Fruit fly (Drosophila melanogaster) whole organism, embryonic: ENCODE data around the gene svr.

Experiments used
- Adf1 ChIP-seq: fragments of 200-800 bp; sonication (Bioruptor generic); IDR thresholded peaks from 2 replicates; pipeline ENCODE4 v1.3.6; 2022; ENCODE audit warnings: missing biosample characterization, missing genetic modification characterization
- Atf3 ChIP-seq: fragments of 200-800 bp; sonication (Bioruptor generic); optimal IDR thresholded peaks from 3 replicates; lab custom pipeline; 2016; ENCODE audit warnings: missing biosample characterization, missing genetic modification characterization
- Bgb ChIP-seq: fragments of 200-800 bp; sonication (Bioruptor generic); IDR thresholded peaks from 2 replicates; pipeline ENCODE4 v1.3.6; 2022; ENCODE audit warnings: missing biosample characterization, missing genetic modification characterization; ENCODE audit not compliant: partially characterized antibody
- CG13287 ChIP-seq: fragments of 200-800 bp; sonication (Bioruptor generic); IDR thresholded peaks from 2 replicates; pipeline ENCODE4 v1.3.6; 2022; ENCODE audit warnings: missing biosample characterization, missing genetic modification characterization; ENCODE audit not compliant: partially characterized antibody
- CG14441 ChIP-seq: fragments of 200-800 bp; sonication (Bioruptor generic); IDR thresholded peaks from 2 replicates; pipeline ENCODE4 v1.3.6; 2022; ENCODE audit warnings: missing biosample characterization, missing genetic modification characterization
- CG14860 ChIP-seq: fragments of 200-800 bp; sonication (Bioruptor generic); IDR thresholded peaks from 3 replicates; pipeline ENCODE4 v1.3.6; 2022; ENCODE audit warnings: missing biosample characterization, missing genetic modification characterization; ENCODE audit not compliant: partially characterized antibody
- CG15479 ChIP-seq: fragments of 200-800 bp; sonication (Bioruptor generic); optimal IDR thresholded peaks from 3 replicates; lab custom pipeline; 2019; ENCODE audit warnings: missing biosample characterization, mild to moderate bottlenecking, missing genetic modification characterization, moderate library complexity
- CG15514 ChIP-seq: fragments of 200-800 bp; sonication (Bioruptor generic); optimal IDR thresholded peaks from 3 replicates; lab custom pipeline; 2017; ENCODE audit warnings: missing biosample characterization, missing genetic modification characterization, mild to moderate bottlenecking, moderate library complexity, missing genetic modification reagents
- CG15601 ChIP-seq: fragments of 200-800 bp; sonication (Bioruptor generic); optimal IDR thresholded peaks from 3 replicates; lab custom pipeline; 2019; ENCODE audit warnings: missing biosample characterization, mild to moderate bottlenecking, missing genetic modification characterization, moderate library complexity
- CG1602 ChIP-seq: fragments of 200-800 bp; sonication (Bioruptor generic); optimal IDR thresholded peaks from 3 replicates; lab custom pipeline; 2016; ENCODE audit warnings: missing biosample characterization, missing genetic modification characterization
- CG1647 ChIP-seq: fragments of 200-800 bp; sonication (Bioruptor generic); optimal IDR thresholded peaks from 3 replicates; lab custom pipeline; 2016; ENCODE audit warnings: missing biosample characterization, missing genetic modification characterization
- CG16813 ChIP-seq: fragments of 200-800 bp; sonication (Bioruptor generic); IDR thresholded peaks from 3 replicates; pipeline ENCODE4 v1.3.6; 2022; ENCODE audit warnings: missing biosample characterization, missing genetic modification characterization; ENCODE audit not compliant: partially characterized antibody
- CG17359 ChIP-seq: fragments of 200-800 bp; sonication (Bioruptor generic); optimal IDR thresholded peaks from 3 replicates; lab custom pipeline; 2018; ENCODE audit warnings: missing biosample characterization, mild to moderate bottlenecking, missing genetic modification characterization, moderate library complexity
- CG18011 ChIP-seq: fragments of 200-800 bp; sonication (Bioruptor generic); optimal IDR thresholded peaks from 2 replicates; lab custom pipeline; 2017; ENCODE audit warnings: missing biosample characterization, missing genetic modification characterization, mild to moderate bottlenecking, moderate library complexity, missing genotype
- CG32772 ChIP-seq: fragments of 200-800 bp; sonication (Bioruptor generic); IDR thresholded peaks from 2 replicates; pipeline ENCODE4 v1.3.6; 2022; ENCODE audit warnings: missing biosample characterization, missing genetic modification characterization
- CG33557 ChIP-seq: fragments of 200-800 bp; sonication (Bioruptor generic); optimal IDR thresholded peaks from 2 replicates; lab custom pipeline; 2019; ENCODE audit warnings: missing biosample characterization, mild to moderate bottlenecking, missing genetic modification characterization, moderate library complexity
- CG34224 ChIP-seq: fragments of 200-800 bp; sonication (Bioruptor generic); IDR thresholded peaks from 3 replicates; pipeline ENCODE4 v1.3.6; 2022; ENCODE audit warnings: missing biosample characterization, missing genetic modification characterization; ENCODE audit not compliant: partially characterized antibody
- CG3838 ChIP-seq: fragments of 200-800 bp; sonication (Bioruptor generic); optimal IDR thresholded peaks from 3 replicates; lab custom pipeline; 2016; ENCODE audit warnings: missing biosample characterization, missing genetic modification characterization
- CG3847 ChIP-seq: fragments of 200-800 bp; sonication (Bioruptor generic); IDR thresholded peaks from 2 replicates; pipeline ENCODE4 v1.3.6; 2022; ENCODE audit warnings: missing biosample characterization, missing genetic modification characterization
- CG43689 ChIP-seq: fragments of 200-800 bp; sonication (Bioruptor generic); IDR thresholded peaks from 2 replicates; pipeline ENCODE4 v1.3.6; 2022; ENCODE audit warnings: missing biosample characterization, missing genetic modification characterization
- CG7372 ChIP-seq: fragments of 200-800 bp; sonication (Bioruptor generic); IDR thresholded peaks from 2 replicates; pipeline ENCODE4 v1.3.6; 2022; ENCODE audit warnings: missing biosample characterization, missing genetic modification characterization
- CG7987 ChIP-seq: fragments of 200-800 bp; sonication (Bioruptor generic); optimal IDR thresholded peaks from 2 replicates; lab custom pipeline; 2018; ENCODE audit warnings: missing biosample characterization, mild to moderate bottlenecking, missing genetic modification characterization, moderate library complexity
- Dbx ChIP-seq: fragments of 200-800 bp; sonication (Bioruptor generic); IDR thresholded peaks from 3 replicates; pipeline ENCODE4 v1.3.6; 2022; ENCODE audit warnings: missing biosample characterization, missing genetic modification characterization
- E2f1 ChIP-seq: fragments of 200-800 bp; sonication (Bioruptor generic); IDR thresholded peaks from 2 replicates; pipeline ENCODE4 v1.3.6; 2022; ENCODE audit warnings: missing biosample characterization, missing genetic modification characterization
- Ets65A ChIP-seq: fragments of 200-800 bp; sonication (Bioruptor generic); peaks from one replicate; lab custom pipeline; 2016; ENCODE audit warnings: missing biosample characterization, missing genetic modification characterization
- HLH3B ChIP-seq: fragments of 200-800 bp; sonication (Bioruptor generic); IDR thresholded peaks from 2 replicates; pipeline ENCODE4 v1.3.6; 2022; ENCODE audit warnings: missing biosample characterization, missing genetic modification characterization
- HLH4C ChIP-seq: fragments of 200-800 bp; sonication (Bioruptor generic); IDR thresholded peaks from 3 replicates; pipeline ENCODE4 v1.3.6; 2022; ENCODE audit warnings: missing biosample characterization, missing genetic modification characterization; ENCODE audit not compliant: partially characterized antibody
- HLH54F ChIP-seq: fragments of 200-800 bp; sonication (Bioruptor generic); optimal IDR thresholded peaks from 3 replicates; lab custom pipeline; 2016; ENCODE audit warnings: missing biosample characterization, missing genetic modification characterization
- Hey ChIP-seq: fragments of 200-800 bp; sonication (Bioruptor generic); optimal IDR thresholded peaks from 3 replicates; lab custom pipeline; 2018; ENCODE audit warnings: missing biosample characterization, mild to moderate bottlenecking, missing genetic modification characterization
- Mad ChIP-seq: fragments of 200-800 bp; sonication (Bioruptor generic); optimal IDR thresholded peaks from 2 replicates; lab custom pipeline; 2016; ENCODE audit warnings: missing biosample characterization, missing genetic modification characterization
- Myb ChIP-seq: fragments of 200-800 bp; sonication (Bioruptor generic); optimal IDR thresholded peaks from 2 replicates; lab custom pipeline; 2016; ENCODE audit warnings: missing biosample characterization, missing genetic modification characterization
- amos ChIP-seq: fragments of 200-800 bp; sonication (Bioruptor generic); IDR thresholded peaks from 2 replicates; pipeline ENCODE4 v1.3.6; 2022; ENCODE audit warnings: missing biosample characterization, missing genetic modification characterization; ENCODE audit not compliant: partially characterized antibody
- btn ChIP-seq: fragments of 200-800 bp; sonication (Bioruptor generic); optimal IDR thresholded peaks from 2 replicates; lab custom pipeline; 2016; ENCODE audit warnings: missing biosample characterization, missing genetic modification characterization
- dan ChIP-seq: fragments of 200-800 bp; sonication (Bioruptor generic); IDR thresholded peaks from 2 replicates; pipeline ENCODE4 v1.3.6; 2022; ENCODE audit warnings: missing biosample characterization, missing genetic modification characterization
- fd96Cb ChIP-seq: fragments of 200-800 bp; sonication (Bioruptor generic); optimal IDR thresholded peaks from 2 replicates; lab custom pipeline; 2018; ENCODE audit warnings: missing biosample characterization, mild to moderate bottlenecking, missing genetic modification characterization, moderate library complexity
- fu2 ChIP-seq: fragments of 200-800 bp; sonication (Bioruptor generic); optimal IDR thresholded peaks from 2 replicates; lab custom pipeline; 2016; ENCODE audit warnings: missing biosample characterization, missing genetic modification characterization
- gcm2 ChIP-seq: fragments of 200-800 bp; sonication (Bioruptor generic); optimal IDR thresholded peaks from 2 replicates; lab custom pipeline; 2016; ENCODE audit warnings: missing biosample characterization, missing genetic modification characterization
- knrl ChIP-seq: fragments of 200-800 bp; sonication (Bioruptor generic); IDR thresholded peaks from 3 replicates; pipeline ENCODE4 v1.3.6; 2022; ENCODE audit warnings: missing biosample characterization, missing genetic modification characterization; ENCODE audit not compliant: partially characterized antibody
- lov ChIP-seq, 2 experiments: fragments of 200-800 bp in 1 of 2; fragments of >200 bp in 1 of 2; sonication (Bioruptor generic) in 1 of 2; IDR thresholded peaks in 1 of 2; optimal IDR thresholded peaks in 1 of 2; 2 replicates in 1 of 2; 3 replicates in 1 of 2; pipeline versions ENCODE4 v1.3.6 to Lab custom; 2017 to 2022; ENCODE audit warnings: missing biosample characterization in 1 of 2, missing genetic modification characterization in 1 of 2
- maf-S ChIP-seq: fragments of 200-800 bp; sonication (Bioruptor generic); optimal IDR thresholded peaks from 2 replicates; lab custom pipeline; 2016; ENCODE audit warnings: missing biosample characterization, missing genetic modification characterization
- nom ChIP-seq: fragments of 200-800 bp; sonication (Bioruptor generic); optimal IDR thresholded peaks from 2 replicates; lab custom pipeline; 2017; ENCODE audit warnings: missing biosample characterization, missing genetic modification characterization, mild to moderate bottlenecking, moderate library complexity, missing genetic modification reagents
- prd ChIP-seq, 3 experiments: fragments of >200 bp in 2 of 3; fragments of 200-800 bp in 1 of 3; sonication (Bioruptor generic) in 1 of 3; optimal IDR thresholded peaks in 2 of 3; IDR thresholded peaks in 1 of 3; 2 replicates in 2 of 3; 3 replicates in 1 of 3; pipeline versions ENCODE4 v1.3.6 to Lab custom; 2017 to 2022; ENCODE audit warnings: missing biosample characterization in 1 of 3, missing genetic modification characterization in 1 of 3
- rib ChIP-seq: fragments of 200-800 bp; sonication (Bioruptor generic); IDR thresholded peaks from 2 replicates; pipeline ENCODE4 v1.3.6; 2022; ENCODE audit warnings: missing biosample characterization, missing genetic modification characterization
- trem ChIP-seq: fragments of 200-800 bp; optimal IDR thresholded peaks from 3 replicates; lab custom pipeline; 2019; ENCODE audit warnings: missing biosample characterization, mild to moderate bottlenecking, missing genetic modification characterization, moderate library complexity
- trh ChIP-seq: fragments of 200-800 bp; sonication (Bioruptor generic); optimal IDR thresholded peaks from 2 replicates; lab custom pipeline; 2016; ENCODE audit warnings: missing biosample characterization, missing genetic modification characterization
- twi ChIP-seq: fragments of 200-800 bp; optimal IDR thresholded peaks from 2 replicates; lab custom pipeline; 2019; ENCODE audit warnings: missing biosample characterization, mild to moderate bottlenecking, missing genetic modification characterization, moderate library complexity
- unc-4 ChIP-seq: fragments of 200-800 bp; sonication (Bioruptor generic); IDR thresholded peaks from 2 replicates; pipeline ENCODE4 v1.3.6; 2022; ENCODE audit warnings: missing biosample characterization, missing genetic modification characterization; ENCODE audit not compliant: partially characterized antibody
- wek ChIP-seq: fragments of 200-800 bp; sonication (Bioruptor generic); optimal IDR thresholded peaks from 3 replicates; lab custom pipeline; 2018; ENCODE audit warnings: missing biosample characterization, mild to moderate bottlenecking, missing genetic modification characterization, moderate library complexity
- wor ChIP-seq: fragments of 200-800 bp; sonication (Bioruptor generic); IDR thresholded peaks from 2 replicates; pipeline ENCODE4 v1.3.6; 2022; ENCODE audit warnings: missing biosample characterization, missing genetic modification characterization

Gene svr

dm6 chrX:521683-522082 is 25.4 kb downstream of the svr start (continued):
- TF ChIP-seq CG7987 (no peak), HLH4C (peak; percentile 55; the same call in 2 of the 3 replicates), CG18011 (GFP tag; lab: Kevin White, UChicago) (no peak), CG3838 (GFP tag; lab: Kevin White, UChicago) (no peak), CG17359 (tag; lab: Kevin White, UChicago) (no peak), CG1647 (GFP tag; lab: Kevin White, UChicago) (no peak), CG15601 (tag; lab: Kevin White, UChicago) (no peak), HLH3B (GFP tag; lab: Robert Waterston, UW) (no peak), E2f1 (GFP tag; lab: Robert Waterston, UW) (no peak), rib (GFP tag; lab: Robert Waterston, UW) (no peak), amos (GFP tag; lab: Robert Waterston, UW) (no peak; the same call in 1 of the 2 replicates), CG14860 (GFP tag; lab: Robert Waterston, UW) (0 out of 3 replicates have a peak, but pooled peaks have one; percentile 41), Adf1 (no peak), CG7372 (GFP tag; lab: Robert Waterston, UW) (no peak), trem (no peak), CG34224 (GFP tag; lab: Robert Waterston, UW) (no peak), wek (no peak), fd96Cb (tag; lab: Kevin White, UChicago) (no peak), nom (GFP tag; lab: Kevin White, UChicago) (no peak), Bgb (peak; percentile 29; the same call in 1 of the 2 replicates), unc-4 (peak; percentile 47; the same call in 1 of the 2 replicates), prd (optimal IDR thresholded peaks at IDR 0.05; lab: Kevin White, UChicago) (no peak), prd (GFP tag; IDR thresholded peaks at IDR 0.05; lab: Robert Waterston, UW) (no peak), Myb (no peak), maf-S (GFP tag; lab: Kevin White, UChicago) (no peak), CG33557 (GFP tag; lab: Kevin White, UChicago) (no peak), wor (GFP tag; lab: Robert Waterston, UW) (no peak), Dbx (GFP tag; lab: Robert Waterston, UW) (no peak), Atf3 (GFP tag; lab: Kevin White, UChicago) (no peak), Mad (GFP tag; lab: Kevin White, UChicago) (no peak), CG3847 (GFP tag; lab: Robert Waterston, UW) (no peak), HLH54F (GFP tag; lab: Kevin White, UChicago) (no peak), CG16813 (GFP tag; lab: Robert Waterston, UW) (peak; percentile 47; the same call in 2 of the 3 replicates), CG32772 (GFP tag; lab: Robert Waterston, UW) (no peak), dan (GFP tag; lab: Robert Waterston, UW) (no peak), CG15514 (GFP tag; lab: Kevin White, UChicago) (peak; percentile 51), CG13287 (GFP tag; lab: Robert Waterston, UW) (peak; percentile 43), CG15479 (GFP tag; lab: Kevin White, UChicago) (peak; percentile 52), gcm2 (no peak), CG43689 (no peak), knrl (GFP tag; lab: Robert Waterston, UW) (peak; percentile 26; the same call in 1 of the 3 replicates), Ets65A (GFP tag; lab: Kevin White, UChicago) (no peak), Hey (tag; lab: Kevin White, UChicago) (no peak), trh (GFP tag; lab: Kevin White, UChicago) (no peak), fu2 (GFP tag; lab: Kevin White, UChicago) (no peak), lov (optimal IDR thresholded peaks at IDR 0.05; lab: Kevin White, UChicago) (no peak), lov (GFP tag; IDR thresholded peaks at IDR 0.05; lab: Robert Waterston, UW) (no peak), CG1602 (GFP tag; lab: Kevin White, UChicago) (no peak), btn (no peak), CG14441 (GFP tag; lab: Robert Waterston, UW) (0 out of 2 replicates have a peak, but pooled peaks have one; percentile 8), twi (tag; lab: Kevin White, UChicago) (no peak)
